Worm (Caenorhabditis elegans): ENCODE results near the gene F28E10.1.

Gene F28E10.1

ce11 chrIV:4599352-4600004, 30.8 kb downstream of the F28E10.1 start, which contains the start of gene F19C7.2:
F19C7.2 (plus strand) TSS chrIV:4599954.
- TF ChIP-seq him-1 (tag; optimal IDR thresholded peaks at IDR 0.05), result no peak
- TF ChIP-seq dao-5 (tag; optimal IDR thresholded peaks at IDR 0.05), result no peak
- no peak for TF ChIP-seq W03F9.2 (tag; optimal IDR thresholded peaks at IDR 0.05)

ce11 chrIV:4602565-4602964, 33.9 kb downstream of the F28E10.1 start, which contains the start of gene F19C7.4:
F19C7.4 (plus strand) TSS chrIV:4602865.
- TF ChIP-seq him-1 (tag; optimal IDR thresholded peaks at IDR 0.05) (no peak), dao-5 (tag; optimal IDR thresholded peaks at IDR 0.05) (no peak), W03F9.2 (tag; optimal IDR thresholded peaks at IDR 0.05) (no peak)

DNA sequence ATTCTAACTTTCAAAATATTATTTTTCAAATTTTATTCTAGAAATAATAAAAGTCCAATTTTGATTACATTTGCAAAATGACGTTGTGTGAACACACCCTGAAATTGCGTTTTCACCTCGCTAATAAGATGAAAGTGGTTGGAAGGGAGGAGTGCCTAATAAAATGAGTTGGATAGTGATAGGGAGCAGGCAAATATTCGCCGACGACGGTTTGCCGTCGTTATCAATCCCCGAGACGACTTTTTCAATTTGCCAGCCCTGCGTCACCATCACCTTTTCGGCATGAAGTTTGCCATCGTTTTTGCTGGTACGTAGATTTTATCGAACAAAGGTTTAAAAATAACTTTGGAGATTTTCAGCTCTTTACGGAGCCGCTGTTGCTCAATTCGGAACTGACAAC, 37.0 kb downstream of the F28E10.1 start, which contains the start of gene nspg-10:
Gene nspg-10, plus strand, starts transcription at position 179 of the 400 bp plus-strand sequence.
- no peak for TF ChIP-seq dao-5 (tag; optimal IDR thresholded peaks at IDR 0.05)
- TF ChIP-seq him-1 (tag; optimal IDR thresholded peaks at IDR 0.05), result no peak
- TF ChIP-seq W03F9.2 (tag; optimal IDR thresholded peaks at IDR 0.05), result no peak

- TF ChIP-seq dao-5 (tag; optimal IDR thresholded peaks at IDR 0.05) (no peak), him-1 (tag; optimal IDR thresholded peaks at IDR 0.05) (no peak), W03F9.2 (tag; optimal IDR thresholded peaks at IDR 0.05) (no peak)
Observed at ce11 chrIV:4608661-4609060, 40.0 kb downstream of the F28E10.1 start.

- no peak for TF ChIP-seq dao-5 (tag; optimal IDR thresholded peaks at IDR 0.05)
Observed at ce11 chrIV:4609568-4609967, 40.9 kb downstream of the F28E10.1 start, which contains the start of gene col-110. col-110 (minus strand) TSS chrIV:4609668.

DNA sequence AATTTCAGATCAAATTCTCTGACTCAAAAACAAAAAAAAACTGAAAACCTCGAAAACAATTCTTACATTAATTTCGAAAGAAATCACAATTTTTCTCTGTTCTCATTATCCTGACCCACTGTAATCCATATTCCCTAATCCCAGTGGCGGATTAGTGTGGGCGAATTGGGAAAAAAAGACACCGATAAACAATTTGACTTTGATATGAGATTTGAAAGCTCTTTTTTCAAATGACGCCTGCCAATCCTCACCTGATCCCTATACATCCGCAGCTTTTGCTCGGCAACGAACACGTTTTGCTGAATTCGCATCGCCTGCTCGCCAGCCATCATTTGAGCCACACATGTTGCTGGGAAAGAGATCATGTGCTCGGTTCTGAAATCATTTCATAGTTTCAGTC, 43.1 kb downstream of the F28E10.1 start:
- TF ChIP-seq dao-5 (tag; optimal IDR thresholded peaks at IDR 0.05) (no peak), W03F9.2 (tag; optimal IDR thresholded peaks at IDR 0.05) (no peak), him-1 (tag; optimal IDR thresholded peaks at IDR 0.05) (no peak)

DNA sequence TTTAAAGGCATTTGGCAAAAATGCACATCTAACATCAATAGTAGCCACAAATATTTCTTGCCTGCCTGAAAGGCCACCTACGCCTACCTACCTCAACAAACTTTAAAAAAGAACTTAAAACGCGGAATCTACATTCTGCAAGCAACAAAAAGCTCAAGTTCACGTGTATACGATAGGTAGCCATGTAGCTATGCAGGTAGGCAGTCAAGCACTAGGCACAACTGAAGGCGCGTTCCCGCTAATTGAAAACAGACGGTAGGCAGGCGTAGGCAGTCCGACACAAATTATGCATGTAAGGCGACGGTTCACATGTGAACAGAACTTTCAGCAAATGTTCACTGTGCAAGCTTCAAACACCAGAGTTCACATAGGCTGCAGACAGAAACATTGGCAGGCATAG, 44.0 kb downstream of the F28E10.1 start:
- no peak for TF ChIP-seq him-1 (tag; optimal IDR thresholded peaks at IDR 0.05)

- no peak for TF ChIP-seq W03F9.2 (tag; optimal IDR thresholded peaks at IDR 0.05)
- no peak for TF ChIP-seq him-1 (tag; optimal IDR thresholded peaks at IDR 0.05)
- TF ChIP-seq dao-5 (tag; optimal IDR thresholded peaks at IDR 0.05), result no peak
Observed at ce11 chrIV:4613516-4613915, 44.9 kb downstream of the F28E10.1 start.

- TF ChIP-seq dao-5 (tag; optimal IDR thresholded peaks at IDR 0.05), result no peak
- no peak for TF ChIP-seq W03F9.2 (tag; optimal IDR thresholded peaks at IDR 0.05)
- TF ChIP-seq him-1 (tag; optimal IDR thresholded peaks at IDR 0.05), result no peak
Observed at ce11 chrIV:4623852-4624251, 55.2 kb downstream of the F28E10.1 start.

- TF ChIP-seq W03F9.2 (tag; optimal IDR thresholded peaks at IDR 0.05), result no peak
- TF ChIP-seq dao-5 (tag; optimal IDR thresholded peaks at IDR 0.05), result no peak
- TF ChIP-seq him-1 (tag; optimal IDR thresholded peaks at IDR 0.05), result no peak
Observed at ce11 chrIV:4633393-4633792, 64.8 kb downstream of the F28E10.1 start, which contains the start of gene R105.1. R105.1 (plus strand) TSS chrIV:4633693.

- TF ChIP-seq dao-5 (tag; optimal IDR thresholded peaks at IDR 0.05) (no peak), W03F9.2 (tag; optimal IDR thresholded peaks at IDR 0.05) (no peak), him-1 (tag; optimal IDR thresholded peaks at IDR 0.05) (no peak)
Observed at ce11 chrIV:4636001-4636400, 67.4 kb downstream of the F28E10.1 start, which contains the start of gene R105.5. R105.5 (plus strand) TSS chrIV:4636301.

DNA sequence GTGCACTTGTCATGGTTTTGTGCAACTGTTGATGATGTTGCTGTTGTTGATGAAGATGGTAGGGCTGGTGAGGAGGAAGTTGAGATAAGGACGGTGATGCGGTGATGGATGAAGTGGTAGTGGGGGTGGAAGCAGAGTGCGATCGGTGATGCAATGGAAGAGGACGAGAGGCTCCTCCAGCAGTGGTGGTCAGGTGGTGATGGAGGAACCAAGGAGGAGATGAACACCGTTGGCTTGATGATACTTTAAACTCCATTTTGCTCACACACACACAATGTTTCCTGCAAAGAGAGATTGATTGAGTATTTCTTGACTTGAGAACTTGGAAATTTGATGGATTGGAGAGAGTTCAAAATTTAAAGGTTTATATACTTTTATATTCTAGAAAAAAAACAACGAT, 69.2 kb downstream of the F28E10.1 start, which contains the start of gene F19C7.8:
Gene F19C7.8, minus strand, starts transcription at position 256 of the 400 bp plus-strand sequence.
- TF ChIP-seq dao-5 (tag; optimal IDR thresholded peaks at IDR 0.05), result no peak
- TF ChIP-seq W03F9.2 (tag; optimal IDR thresholded peaks at IDR 0.05), result no peak
- no peak for TF ChIP-seq him-1 (tag; optimal IDR thresholded peaks at IDR 0.05)

- TF ChIP-seq W03F9.2 (tag; optimal IDR thresholded peaks at IDR 0.05) (no peak), dao-5 (tag; optimal IDR thresholded peaks at IDR 0.05) (no peak), him-1 (tag; optimal IDR thresholded peaks at IDR 0.05) (no peak)
Observed at ce11 chrIV:4639352-4639751, 70.7 kb downstream of the F28E10.1 start.
